Worm (Caenorhabditis elegans): ENCODE measurements around the gene gcy-20.

DNA sequence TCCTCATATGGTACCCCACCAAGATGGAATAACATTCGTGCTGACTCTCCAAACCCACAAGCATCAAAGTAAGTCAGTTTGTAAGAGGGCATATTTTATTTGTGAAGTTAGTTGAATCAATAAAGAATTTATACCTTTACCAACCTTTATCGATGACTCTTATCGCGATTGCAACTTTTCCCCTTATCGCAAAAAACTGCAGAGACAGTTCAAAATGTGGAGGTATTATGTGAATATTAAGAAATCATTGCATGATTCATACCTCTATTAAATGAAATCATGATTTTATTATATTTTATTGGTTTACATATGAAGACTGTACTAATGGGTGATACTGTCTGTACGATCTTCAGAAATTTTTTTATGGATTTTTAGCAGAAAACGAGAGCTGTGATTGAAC is 21.4 kb downstream of the gcy-20 start, which contains the start of gene gst-22:
- TF ChIP-seq flt-1 (GFP tag; IDR thresholded peaks at IDR 0.05): no peak
- TF ChIP-seq hmg-4 (GFP tag; optimal IDR thresholded peaks at IDR 0.05): no peak
- no peak for TF ChIP-seq aly-1 (tag; optimal IDR thresholded peaks at IDR 0.05)
- TF ChIP-seq hmbx-1 (tag; optimal IDR thresholded peaks at IDR 0.05): no peak
- no peak for TF ChIP-seq ama-1 (optimal IDR thresholded peaks at IDR 0.05)
- TF ChIP-seq hnd-1 (tag; optimal IDR thresholded peaks at IDR 0.05): no peak
- no peak for TF ChIP-seq ets-7 (tag; optimal IDR thresholded peaks at IDR 0.05)
- TF ChIP-seq B0310.2 (tag; optimal IDR thresholded peaks at IDR 0.05): no peak
- no peak for TF ChIP-seq ceh-13 (GFP tag; optimal IDR thresholded peaks at IDR 0.05)
- TF ChIP-seq tra-4 (tag; optimal IDR thresholded peaks at IDR 0.05): no peak
- no peak for TF ChIP-seq scrt-1 (GFP tag; IDR thresholded peaks at IDR 0.05)

Data from whole organism, early embryonic.